Fruit fly (Drosophila melanogaster) whole organism, wandering third instar larva: ENCODE data around the gene CG11353.

Source experiments
- Abd-B ChIP-seq: fragments of >200 bp; optimal IDR thresholded peaks from 2 replicates; lab custom pipeline; 2017; ENCODE audit warnings: missing biosample characterization, missing genetic modification characterization
- CG32264 ChIP-seq: fragments of 200-800 bp; sonication (Bioruptor generic); optimal IDR thresholded peaks from 2 replicates; lab custom pipeline; 2016; ENCODE audit warnings: missing biosample characterization, missing genetic modification characterization
- CG9705 ChIP-seq: fragments of 200-800 bp; sonication (Bioruptor generic); optimal IDR thresholded peaks from 2 replicates; lab custom pipeline; 2018; ENCODE audit warnings: missing biosample characterization, mild to moderate bottlenecking, missing genetic modification characterization
- CrebA ChIP-seq: fragments of 200-800 bp; sonication (Bioruptor generic); optimal IDR thresholded peaks from 2 replicates; lab custom pipeline; 2016; ENCODE audit warnings: missing biosample characterization, mild to moderate bottlenecking, missing genetic modification characterization, borderline replicate concordance
- Dfd ChIP-seq: fragments of >200 bp; optimal IDR thresholded peaks from 2 replicates; lab custom pipeline; 2017; ENCODE audit warnings: missing biosample characterization, missing genetic modification characterization
- Dif ChIP-seq: fragments of 200-275, 200-300 bp; sonication (Bioruptor generic); optimal IDR thresholded peaks from 2 replicates; lab custom pipeline; 2018; ENCODE audit warnings: missing biosample characterization, missing genetic modification characterization; ENCODE audit not compliant: partially characterized antibody
- GATAd ChIP-seq: sonication (Bioruptor generic); optimal IDR thresholded peaks from 2 replicates; lab custom pipeline; 2016; ENCODE audit warnings: missing biosample characterization, missing genetic modification characterization
- HLH106 ChIP-seq: fragments of 200-800 bp; optimal IDR thresholded peaks from 3 replicates; lab custom pipeline; 2019; ENCODE audit warnings: missing biosample characterization, mild to moderate bottlenecking, missing genetic modification characterization, moderate library complexity
- Hr83 ChIP-seq: fragments of 200-300 bp; sonication (Bioruptor generic); optimal IDR thresholded peaks from 2 replicates; lab custom pipeline; 2016; ENCODE audit warnings: missing biosample characterization, mild to moderate bottlenecking, missing genetic modification characterization, moderate library complexity; ENCODE audit not compliant: poor library complexity, severe bottlenecking
- Jra ChIP-seq: sonication (Bioruptor generic); optimal IDR thresholded peaks from 2 replicates; lab custom pipeline; 2016; ENCODE audit warnings: missing biosample characterization, missing genetic modification characterization
- Mio ChIP-seq: sonication (Bioruptor generic); optimal IDR thresholded peaks from 2 replicates; lab custom pipeline; 2016; ENCODE audit warnings: missing biosample characterization, missing genetic modification characterization
- Myc ChIP-seq: fragments of >200 bp; optimal IDR thresholded peaks from 2 replicates; lab custom pipeline; 2017
- N ChIP-seq: fragments of >200 bp; optimal IDR thresholded peaks from 2 replicates; lab custom pipeline; 2018; ENCODE audit warnings: missing biosample characterization, missing external identifiers, missing genetic modification characterization
- OdsH ChIP-seq: fragments of 200-800 bp; sonication (Bioruptor generic); optimal IDR thresholded peaks from 2 replicates; lab custom pipeline; 2016; ENCODE audit warnings: missing biosample characterization, mild to moderate bottlenecking, missing genetic modification characterization
- Rel ChIP-seq, 2 experiments: fragments of 200-800 bp; sonication (Bioruptor generic) in 1 of 2; optimal IDR thresholded peaks; 2 replicates in 1 of 2; 3 replicates in 1 of 2; lab custom pipeline; 2016 to 2019; ENCODE audit warnings: mild to moderate bottlenecking in 2 of 2, missing biosample characterization in 2 of 2, missing genetic modification characterization in 2 of 2, moderate library complexity in 1 of 2
- Sp1 ChIP-seq: fragments of 200-800 bp; sonication (Bioruptor generic); optimal IDR thresholded peaks from 3 replicates; lab custom pipeline; 2019; ENCODE audit warnings: missing biosample characterization, mild to moderate bottlenecking, missing genetic modification characterization, moderate library complexity
- Vsx2 ChIP-seq: fragments of 200-300, 225-300 bp; sonication (Bioruptor generic); optimal IDR thresholded peaks from 2 replicates; lab custom pipeline; 2018; ENCODE audit warnings: missing biosample characterization, missing genetic modification characterization; ENCODE audit not compliant: partially characterized antibody
- brk ChIP-seq: fragments of 200-800 bp; sonication (Bioruptor generic); optimal IDR thresholded peaks from 2 replicates; lab custom pipeline; 2016; ENCODE audit warnings: missing biosample characterization, mild to moderate bottlenecking, missing genetic modification characterization
- dl ChIP-seq, 2 experiments: fragments of 175-275, 200-275 bp in 1 of 2; fragments of 200-275 bp in 1 of 2; sonication (Bioruptor generic); optimal IDR thresholded peaks; lab custom pipeline; 2018; ENCODE audit warnings: mild to moderate bottlenecking in 2 of 2, missing biosample characterization in 2 of 2, missing genetic modification characterization in 2 of 2, moderate library complexity in 2 of 2; ENCODE audit not compliant: partially characterized antibody in 2 of 2, insufficient read depth in 1 of 2
- ey ChIP-seq: fragments of 200-800 bp; sonication (Bioruptor generic); optimal IDR thresholded peaks from 2 replicates; lab custom pipeline; 2016; ENCODE audit warnings: missing biosample characterization, missing genetic modification characterization
- foxo ChIP-seq, 2 experiments: fragments of 200-800 bp; sonication (Bioruptor generic); optimal IDR thresholded peaks; 2 replicates in 1 of 2; 3 replicates in 1 of 2; lab custom pipeline; 2016 to 2017; ENCODE audit warnings: missing biosample characterization in 2 of 2, missing genetic modification characterization in 2 of 2
- fru ChIP-seq: fragments of 200-800 bp; sonication (Bioruptor generic); optimal IDR thresholded peaks from 3 replicates; lab custom pipeline; 2016; ENCODE audit warnings: missing biosample characterization, mild to moderate bottlenecking, missing genetic modification characterization
- h ChIP-seq: fragments of 200-800 bp; sonication (Bioruptor generic); optimal IDR thresholded peaks from 3 replicates; lab custom pipeline; 2016; ENCODE audit warnings: missing biosample characterization, mild to moderate bottlenecking, missing genetic modification characterization
- jim ChIP-seq: fragments of 175-275, 200-325 bp; sonication (Bioruptor generic); optimal IDR thresholded peaks from 2 replicates; lab custom pipeline; 2016; ENCODE audit warnings: missing biosample characterization, mild to moderate bottlenecking, missing genetic modification characterization
- pan ChIP-seq: fragments of >200 bp; optimal IDR thresholded peaks from 2 replicates; lab custom pipeline; 2017
- psq ChIP-seq: fragments of 200-800 bp; sonication (Bioruptor generic); optimal IDR thresholded peaks from 3 replicates; lab custom pipeline; 2017; ENCODE audit warnings: missing biosample characterization, mild to moderate bottlenecking, missing genetic modification characterization, moderate library complexity
- rgr ChIP-seq: fragments of 200-800 bp; sonication (Bioruptor generic); optimal IDR thresholded peaks from 3 replicates; lab custom pipeline; 2016; ENCODE audit warnings: missing biosample characterization, mild to moderate bottlenecking, missing genetic modification characterization
- sage ChIP-seq: fragments of 200-800 bp; sonication (Bioruptor generic); optimal IDR thresholded peaks from 2 replicates; lab custom pipeline; 2016; ENCODE audit warnings: missing biosample characterization, mild to moderate bottlenecking, missing genetic modification characterization
- sv ChIP-seq: fragments of 200-800 bp; sonication (Bioruptor generic); optimal IDR thresholded peaks from 3 replicates; lab custom pipeline; 2016; ENCODE audit warnings: missing biosample characterization, missing genetic modification characterization
- usp ChIP-seq: fragments of >200 bp; optimal IDR thresholded peaks from 2 replicates; lab custom pipeline; 2017; ENCODE audit warnings: missing biosample characterization, missing genetic modification characterization
- woc ChIP-seq: sonication (Bioruptor generic); optimal IDR thresholded peaks from 2 replicates; lab custom pipeline; 2016; ENCODE audit warnings: missing biosample characterization, mild to moderate bottlenecking, missing genetic modification characterization

CG11353 gene

dm6 chr3L:4519417-4519931 lies 13.5 kb upstream of the CG11353 start:
- TF ChIP-seq N (no peak), ey (GFP tag; lab: Kevin White, UChicago) (no peak), CG32264 (GFP tag; lab: Kevin White, UChicago) (no peak), GATAd (GFP tag; lab: Kevin White, UChicago) (no peak), h (GFP tag; lab: Kevin White, UChicago) (no peak), brk (GFP tag; lab: Kevin White, UChicago) (no peak), rgr (GFP tag; lab: Kevin White, UChicago) (no peak), Jra (no peak), fru (no peak), dl (GFP tag; optimal IDR thresholded peaks at IDR 0.05; lab: Kevin White, UChicago; ENCODE audit: insufficient read depth in 1 of 2, partially characterized antibody in 2 of 2) (no peak), Abd-B (no peak), Vsx2 (GFP tag; lab: Kevin White, UChicago) (no peak)
- TF ChIP-seq, all 38 proteins: peak for 0

DNA sequence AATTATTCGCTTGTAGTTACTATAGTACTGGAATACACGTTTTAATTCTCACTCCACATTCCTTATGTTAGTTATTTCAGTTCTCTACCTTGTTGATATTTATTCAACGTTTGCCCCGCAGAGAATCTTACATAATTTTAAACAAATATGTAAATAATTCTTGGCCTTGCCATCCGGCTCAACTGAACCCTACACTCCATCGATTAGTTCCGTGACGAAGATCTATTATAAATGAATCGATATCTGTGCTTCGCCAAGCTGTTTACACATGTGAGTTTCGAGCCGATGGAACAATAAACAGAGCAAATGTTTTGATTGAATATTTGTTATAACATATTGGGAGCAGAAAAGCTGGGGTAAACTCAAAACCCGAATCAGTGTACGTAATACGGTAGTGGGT lies 11.2 kb upstream of the CG11353 start:
- TF ChIP-seq pan (lab: Kevin White, UChicago), result no peak
- TF ChIP-seq psq (GFP tag; lab: Kevin White, UChicago), result no peak
- TF ChIP-seq OdsH (GFP tag; lab: Kevin White, UChicago), result no peak
- TF ChIP-seq Dif, result no peak
- no peak for TF ChIP-seq Rel (GFP tag; optimal IDR thresholded peaks at IDR 0.05; lab: Kevin White, UChicago)
- no peak for TF ChIP-seq Rel (tag; optimal IDR thresholded peaks at IDR 0.05; lab: Kevin White, UChicago)
- no peak for TF ChIP-seq fru
- no peak for TF ChIP-seq CrebA (GFP tag; lab: Kevin White, UChicago)
- TF ChIP-seq dl (GFP tag; optimal IDR thresholded peaks at IDR 0.05; lab: Kevin White, UChicago; ENCODE audit: insufficient read depth in 1 of 2, partially characterized antibody in 2 of 2), result no peak
- TF ChIP-seq jim (GFP tag; lab: Kevin White, UChicago), result no peak

DNA sequence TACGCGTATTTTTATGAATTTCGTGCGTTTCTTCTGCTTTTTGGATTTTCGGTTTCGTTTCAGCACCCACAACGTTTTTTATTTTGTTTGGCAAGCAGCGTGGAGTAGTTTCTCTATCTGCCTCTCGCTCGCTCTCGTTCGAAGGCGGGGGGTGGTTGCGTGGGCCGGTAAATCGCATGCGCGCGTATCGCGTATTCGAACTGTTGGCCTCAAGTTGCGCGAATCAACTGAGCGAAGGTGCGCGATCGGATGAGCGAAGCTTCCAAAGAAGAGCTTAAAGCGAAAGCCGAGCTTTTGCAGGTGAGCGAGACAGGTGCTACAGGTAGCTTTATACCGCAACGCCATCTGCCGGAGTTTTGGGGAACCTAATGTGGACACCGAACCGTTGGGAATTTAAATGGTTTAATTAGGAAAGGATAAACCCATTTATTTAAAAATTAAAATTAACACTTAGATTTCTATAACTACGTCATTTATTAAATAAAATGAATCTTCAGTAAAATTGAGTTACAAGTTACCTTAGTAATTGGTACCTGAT lies 960 bp upstream of the CG11353 start, which contains the start of gene Tie:
Tie (minus strand) TSS at position 205 of the 538 bp plus-strand sequence.
- TF ChIP-seq Myc (lab: Kevin White, UChicago), result peak; percentile 20
- no peak for TF ChIP-seq Rel (GFP tag; optimal IDR thresholded peaks at IDR 0.05; lab: Kevin White, UChicago)
- TF ChIP-seq Rel (tag; optimal IDR thresholded peaks at IDR 0.05; lab: Kevin White, UChicago), result no peak
- TF ChIP-seq, all 38 proteins: peak for 1

DNA sequence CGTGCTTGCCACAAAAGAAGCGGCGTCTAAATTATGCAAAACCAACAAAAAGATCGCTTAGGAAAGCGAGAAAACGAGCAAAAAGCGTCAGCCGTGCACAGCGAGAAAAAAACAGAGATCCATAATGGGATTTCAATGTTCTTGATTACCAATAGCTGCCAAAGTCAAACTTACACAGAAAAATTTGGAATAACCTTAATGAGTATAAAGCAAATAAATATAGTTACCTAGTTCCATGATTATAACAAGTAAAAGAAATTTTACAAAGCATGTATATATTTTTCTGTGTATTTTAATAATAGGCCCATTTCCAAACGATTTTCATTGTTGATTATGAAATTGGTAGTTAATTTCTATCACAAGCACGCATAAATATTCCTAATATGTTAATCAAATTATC lies 971 bp downstream of the CG11353 start:
- no peak for TF ChIP-seq HLH106 (tag; lab: Kevin White, UChicago)
- no peak for TF ChIP-seq jim (GFP tag; lab: Kevin White, UChicago)
- no peak for TF ChIP-seq Myc (lab: Kevin White, UChicago)
- TF ChIP-seq pan (lab: Kevin White, UChicago), result no peak
- TF ChIP-seq sage (GFP tag; lab: Kevin White, UChicago), result no peak
- TF ChIP-seq GATAd (GFP tag; lab: Kevin White, UChicago), result no peak
- no peak for TF ChIP-seq brk (GFP tag; lab: Kevin White, UChicago)
- no peak for TF ChIP-seq sv (GFP tag; lab: Kevin White, UChicago)
- TF ChIP-seq CG9705 (GFP tag; lab: Kevin White, UChicago), result no peak
- TF ChIP-seq OdsH (GFP tag; lab: Kevin White, UChicago), result no peak
- no peak for TF ChIP-seq dl (GFP tag; optimal IDR thresholded peaks at IDR 0.05; lab: Kevin White, UChicago; ENCODE audit: insufficient read depth in 1 of 2, partially characterized antibody in 2 of 2)
- no peak for TF ChIP-seq Sp1 (GFP tag; lab: Kevin White, UChicago)
- no peak for TF ChIP-seq Abd-B
- no peak for TF ChIP-seq usp (GFP tag; lab: Kevin White, UChicago)
- no peak for TF ChIP-seq Hr83 (GFP tag; lab: Kevin White, UChicago)
- TF ChIP-seq ey (GFP tag; lab: Kevin White, UChicago), result no peak
- no peak for TF ChIP-seq Dfd (GFP tag; lab: Kevin White, UChicago)
- TF ChIP-seq CG32264 (GFP tag; lab: Kevin White, UChicago), result no peak

dm6 chr3L:4534481-4534880 lies 1.5 kb downstream of the CG11353 start:
- TF ChIP-seq woc (no peak), N (no peak), h (GFP tag; lab: Kevin White, UChicago) (no peak), fru (no peak), Hr83 (GFP tag; lab: Kevin White, UChicago) (no peak), GATAd (GFP tag; lab: Kevin White, UChicago) (no peak), brk (GFP tag; lab: Kevin White, UChicago) (no peak), CG32264 (GFP tag; lab: Kevin White, UChicago) (no peak), HLH106 (tag; lab: Kevin White, UChicago) (no peak), usp (GFP tag; lab: Kevin White, UChicago) (no peak), Dif (no peak), foxo (GFP tag; optimal IDR thresholded peaks at IDR 0.05; lab: Kevin White, UChicago) (no peak), Mio (GFP tag; lab: Kevin White, UChicago) (no peak), jim (GFP tag; lab: Kevin White, UChicago) (no peak), sv (GFP tag; lab: Kevin White, UChicago) (no peak), CrebA (GFP tag; lab: Kevin White, UChicago) (no peak)
